Worm (Caenorhabditis elegans): ENCODE results near the gene E01G4.6.

Gene E01G4.6

ce11 chrII:13447668-13448067, 34.5 kb upstream of the E01G4.6 start:
- TF ChIP-seq lin-13 (tag; optimal IDR thresholded peaks at IDR 0.05) = peak; percentile 68
- TF ChIP-seq ceh-83 (GFP tag; optimal IDR thresholded peaks at IDR 0.05) = no peak
- TF ChIP-seq M03D4.4 (tag; optimal IDR thresholded peaks at IDR 0.05) = no peak
- TF ChIP-seq ham-2 (GFP tag; optimal IDR thresholded peaks at IDR 0.05) = no peak
- peak; percentile 58 for TF ChIP-seq pha-4 (tag; optimal IDR thresholded peaks at IDR 0.05)
- no peak for TF ChIP-seq mab-5 (tag; optimal IDR thresholded peaks at IDR 0.05)
- no peak for TF ChIP-seq blmp-1 (tag; optimal IDR thresholded peaks at IDR 0.05)
- TF ChIP-seq ces-1 (GFP tag; optimal IDR thresholded peaks at IDR 0.05) = peak; percentile 71
- TF ChIP-seq lsy-2 (tag; optimal IDR thresholded peaks at IDR 0.05) = peak; percentile 67
- no peak for TF ChIP-seq sptf-1 (tag; optimal IDR thresholded peaks at IDR 0.05)
- TF ChIP-seq nhr-28 (tag; optimal IDR thresholded peaks at IDR 0.05) = no peak
- TF ChIP-seq ceh-39 (tag; optimal IDR thresholded peaks at IDR 0.05) = peak; percentile 37
- TF ChIP-seq tbx-8 (GFP tag; optimal IDR thresholded peaks at IDR 0.05) = no peak
- no peak for TF ChIP-seq snpc-4 (tag; optimal IDR thresholded peaks at IDR 0.05)
- no peak for TF ChIP-seq cnd-1 (tag; optimal IDR thresholded peaks at IDR 0.05)
- no peak for TF ChIP-seq ztf-11 (tag; optimal IDR thresholded peaks at IDR 0.05)
- peak; percentile 77 for TF ChIP-seq nhr-237 (tag; optimal IDR thresholded peaks at IDR 0.05)
- peak; percentile 75 for TF ChIP-seq mep-1 (tag; optimal IDR thresholded peaks at IDR 0.05)
- no peak for TF ChIP-seq zip-8 (tag; optimal IDR thresholded peaks at IDR 0.05)
- peak; percentile 76 for TF ChIP-seq hlh-1 (tag; optimal IDR thresholded peaks at IDR 0.05)
- TF ChIP-seq bed-3 (GFP tag; optimal IDR thresholded peaks at IDR 0.05) = no peak
- TF ChIP-seq nhr-12 (tag; optimal IDR thresholded peaks at IDR 0.05) = no peak
- no peak for TF ChIP-seq nhr-76 (tag; optimal IDR thresholded peaks at IDR 0.05)
- TF ChIP-seq ceh-43 (GFP tag; optimal IDR thresholded peaks at IDR 0.05) = no peak
- no peak for TF ChIP-seq drap-1 (GFP tag; optimal IDR thresholded peaks at IDR 0.05)
- TF ChIP-seq flh-1 (GFP tag; optimal IDR thresholded peaks at IDR 0.05) = no peak
- TF ChIP-seq unc-62 (GFP tag; optimal IDR thresholded peaks at IDR 0.05) = peak; percentile 38
- TF ChIP-seq elt-1 (tag; optimal IDR thresholded peaks at IDR 0.05; ENCODE audit: borderline replicate concordance, insufficient read depth) = no peak
- TF ChIP-seq elt-3 (tag; optimal IDR thresholded peaks at IDR 0.05) = no peak
- no peak for TF ChIP-seq unc-120 (tag; optimal IDR thresholded peaks at IDR 0.05; ENCODE audit: poor library complexity, severe bottlenecking)
- no peak for TF ChIP-seq unc-39 (tag; optimal IDR thresholded peaks at IDR 0.05)
- TF ChIP-seq sem-2 (GFP tag; optimal IDR thresholded peaks at IDR 0.05) = no peak
- TF ChIP-seq mls-2 (tag; optimal IDR thresholded peaks at IDR 0.05) = no peak
- TF ChIP-seq lin-32 (GFP tag; optimal IDR thresholded peaks at IDR 0.05) = no peak
- TF ChIP-seq nhr-2 (tag; optimal IDR thresholded peaks at IDR 0.05) = no peak

- TF ChIP-seq zip-8 (tag; optimal IDR thresholded peaks at IDR 0.05) = no peak
- TF ChIP-seq unc-120 (tag; optimal IDR thresholded peaks at IDR 0.05; ENCODE audit: poor library complexity, severe bottlenecking) = no peak
- TF ChIP-seq pha-4 (tag; optimal IDR thresholded peaks at IDR 0.05) = no peak
- TF ChIP-seq nhr-28 (tag; optimal IDR thresholded peaks at IDR 0.05) = no peak
- no peak for TF ChIP-seq blmp-1 (tag; optimal IDR thresholded peaks at IDR 0.05)
- TF ChIP-seq ceh-83 (GFP tag; optimal IDR thresholded peaks at IDR 0.05) = no peak
- no peak for TF ChIP-seq elt-3 (tag; optimal IDR thresholded peaks at IDR 0.05)
- no peak for TF ChIP-seq nhr-12 (tag; optimal IDR thresholded peaks at IDR 0.05)
- no peak for TF ChIP-seq ztf-11 (tag; optimal IDR thresholded peaks at IDR 0.05)
- no peak for TF ChIP-seq nhr-237 (tag; optimal IDR thresholded peaks at IDR 0.05)
- TF ChIP-seq mls-2 (tag; optimal IDR thresholded peaks at IDR 0.05) = no peak
- TF ChIP-seq cnd-1 (tag; optimal IDR thresholded peaks at IDR 0.05) = no peak
- TF ChIP-seq nhr-2 (tag; optimal IDR thresholded peaks at IDR 0.05) = no peak
- no peak for TF ChIP-seq snpc-4 (tag; optimal IDR thresholded peaks at IDR 0.05)
- no peak for TF ChIP-seq ceh-39 (tag; optimal IDR thresholded peaks at IDR 0.05)
- no peak for TF ChIP-seq unc-39 (tag; optimal IDR thresholded peaks at IDR 0.05)
- TF ChIP-seq lsy-2 (tag; optimal IDR thresholded peaks at IDR 0.05) = no peak
Measured at ce11 chrII:13451321-13451720, 30.9 kb upstream of the E01G4.6 start.

ce11 chrII:13454839-13455238, 27.4 kb upstream of the E01G4.6 start:
- TF ChIP-seq M03D4.4 (tag; optimal IDR thresholded peaks at IDR 0.05) (no peak), mep-1 (tag; optimal IDR thresholded peaks at IDR 0.05) (no peak), elt-3 (tag; optimal IDR thresholded peaks at IDR 0.05) (no peak), zip-8 (tag; optimal IDR thresholded peaks at IDR 0.05) (no peak)

ce11 chrII:13456622-13457021, 25.6 kb upstream of the E01G4.6 start:
- TF ChIP-seq pha-4 (tag; optimal IDR thresholded peaks at IDR 0.05) (peak; percentile 41), unc-120 (tag; optimal IDR thresholded peaks at IDR 0.05; ENCODE audit: poor library complexity, severe bottlenecking) (peak; percentile 32), elt-1 (tag; optimal IDR thresholded peaks at IDR 0.05; ENCODE audit: borderline replicate concordance, insufficient read depth) (no peak), unc-62 (GFP tag; optimal IDR thresholded peaks at IDR 0.05) (peak; percentile 49), ces-1 (GFP tag; optimal IDR thresholded peaks at IDR 0.05) (no peak), tbx-8 (GFP tag; optimal IDR thresholded peaks at IDR 0.05) (no peak), lin-13 (tag; optimal IDR thresholded peaks at IDR 0.05) (no peak), nhr-28 (tag; optimal IDR thresholded peaks at IDR 0.05) (no peak), bed-3 (GFP tag; optimal IDR thresholded peaks at IDR 0.05) (no peak), nhr-12 (tag; optimal IDR thresholded peaks at IDR 0.05) (no peak), nhr-2 (tag; optimal IDR thresholded peaks at IDR 0.05) (no peak), sptf-1 (tag; optimal IDR thresholded peaks at IDR 0.05) (no peak), hlh-1 (tag; optimal IDR thresholded peaks at IDR 0.05) (peak; percentile 28), elt-3 (tag; optimal IDR thresholded peaks at IDR 0.05) (no peak), ceh-43 (GFP tag; optimal IDR thresholded peaks at IDR 0.05) (no peak), mab-5 (tag; optimal IDR thresholded peaks at IDR 0.05) (no peak), zip-8 (tag; optimal IDR thresholded peaks at IDR 0.05) (no peak), ceh-83 (GFP tag; optimal IDR thresholded peaks at IDR 0.05) (no peak), cnd-1 (tag; optimal IDR thresholded peaks at IDR 0.05) (peak; percentile 18), mls-2 (tag; optimal IDR thresholded peaks at IDR 0.05) (no peak), nhr-76 (tag; optimal IDR thresholded peaks at IDR 0.05) (no peak)
